Worm (Caenorhabditis elegans) whole organism, L1 larva: ENCODE results near the gene ZK112.4.

Source experiments
- C04F5.9 ChIP-seq: sonication (generic microtip); optimal IDR thresholded peaks from 2 replicates; lab custom pipeline; 2016; ENCODE audit warnings: missing genetic modification characterization, missing compliant biosample characterization
- C16A3.4 ChIP-seq: fragments of 150-350 bp; optimal IDR thresholded peaks from 2 replicates; lab custom pipeline; 2014; ENCODE audit warnings: missing biosample characterization, missing genetic modification characterization
- F16B12.6 ChIP-seq: fragments of 150-350 bp; optimal IDR thresholded peaks from 2 replicates; lab custom pipeline; 2014; ENCODE audit warnings: missing biosample characterization, missing genetic modification characterization
- Y116A8C.19 ChIP-seq: sonication (generic microtip); optimal IDR thresholded peaks from 2 replicates; lab custom pipeline; 2016; ENCODE audit warnings: missing compliant biosample characterization, missing genetic modification characterization, borderline replicate concordance
- aly-2 ChIP-seq: fragments of 150-350 bp; optimal IDR thresholded peaks from 2 replicates; lab custom pipeline; 2014; ENCODE audit warnings: missing biosample characterization, missing genetic modification characterization
- blmp-1 ChIP-seq: fragments of 150-350 bp; optimal IDR thresholded peaks from 2 replicates; lab custom pipeline; 2014; ENCODE audit warnings: missing biosample characterization, missing genetic modification characterization
- ceh-82 ChIP-seq, 3 experiments: fragments of 150-350 bp in 1 of 3; sonication (generic microtip) in 2 of 3; optimal IDR thresholded peaks; 2 replicates each; lab custom pipeline; 2014 to 2017; ENCODE audit warnings: missing biosample characterization in 3 of 3, missing genetic modification characterization in 3 of 3
- ceh-88 ChIP-seq: fragments of 200-800 bp; sonication (Bioruptor generic); IDR thresholded peaks from 2 replicates; pipeline ENCODE4 v1.3.6; 2022; ENCODE audit warnings: missing genetic modification characterization, missing compliant biosample characterization
- ceh-90 ChIP-seq: sonication (generic microtip); optimal IDR thresholded peaks from 2 replicates; lab custom pipeline; 2016; ENCODE audit warnings: missing genetic modification characterization, missing compliant biosample characterization
- dpl-1 ChIP-seq, 3 experiments: fragments of 150-350 bp in 2 of 3; sonication (generic microtip) in 1 of 3; optimal IDR thresholded peaks; 2 replicates each; lab custom pipeline; 2014 to 2017; ENCODE audit warnings: missing biosample characterization in 3 of 3, missing genetic modification characterization in 3 of 3, missing genetic modification reagents in 3 of 3
- dsc-1 ChIP-seq: sonication (generic microtip); optimal IDR thresholded peaks from 2 replicates; lab custom pipeline; 2016; ENCODE audit warnings: mild to moderate bottlenecking, missing genetic modification characterization, missing compliant biosample characterization
- efl-1 ChIP-seq, 4 experiments: fragments of 150-350 bp; optimal IDR thresholded peaks in 3 of 4; peaks in 1 of 4; 1 replicate in 1 of 4; 2 replicates in 3 of 4; lab custom pipeline; 2014; ENCODE audit warnings: missing biosample characterization in 2 of 4, missing genetic modification characterization in 2 of 4, missing genetic modification reagents in 2 of 4
- ets-5 ChIP-seq: fragments of 200-800 bp; sonication (Bioruptor generic); IDR thresholded peaks from 2 replicates; pipeline ENCODE4 v1.3.6; 2022; ENCODE audit warnings: missing genetic modification characterization, missing compliant biosample characterization
- fkh-8 ChIP-seq: sonication (generic microtip); optimal IDR thresholded peaks from 2 replicates; lab custom pipeline; 2016; ENCODE audit warnings: mild to moderate bottlenecking, missing genetic modification characterization, missing compliant biosample characterization
- fos-1 ChIP-seq: fragments of 150-350 bp; optimal IDR thresholded peaks from 2 replicates; lab custom pipeline; 2014; ENCODE audit warnings: missing biosample characterization, missing genetic modification characterization
- grh-1 ChIP-seq: fragments of 200-800 bp; sonication (Bioruptor generic); IDR thresholded peaks from 2 replicates; pipeline ENCODE4 v1.3.6; 2022; ENCODE audit warnings: missing genetic modification reagents, missing genetic modification characterization, missing compliant biosample characterization
- hlh-17 ChIP-seq: fragments of 200-800 bp; sonication (Bioruptor generic); optimal IDR thresholded peaks from 2 replicates; lab custom pipeline; 2018; ENCODE audit warnings: missing genetic modification characterization, mild to moderate bottlenecking, missing compliant biosample characterization, moderate library complexity, borderline replicate concordance
- irx-1 ChIP-seq: sonication (generic microtip); optimal IDR thresholded peaks from 2 replicates; lab custom pipeline; 2016; ENCODE audit warnings: missing genetic modification characterization, missing compliant biosample characterization
- isw-1 ChIP-seq: fragments of 200-800 bp; sonication (Bioruptor generic); IDR thresholded peaks from 2 replicates; pipeline ENCODE4 v1.3.6; 2022; ENCODE audit warnings: missing genetic modification characterization, missing compliant biosample characterization
- jun-1 ChIP-seq: fragments of 150-350 bp; optimal IDR thresholded peaks from 2 replicates; lab custom pipeline; 2014; ENCODE audit warnings: missing biosample characterization, missing genetic modification reagents, missing genetic modification characterization
- lin-13 ChIP-seq: fragments of 150-350 bp; optimal IDR thresholded peaks from 2 replicates; lab custom pipeline; 2014; ENCODE audit warnings: missing biosample characterization, missing genetic modification reagents, missing genetic modification characterization
- lin-14 ChIP-seq: fragments of 200-800 bp; sonication (Bioruptor generic); optimal IDR thresholded peaks from 2 replicates; lab custom pipeline; 2018; ENCODE audit warnings: mild to moderate bottlenecking, missing genetic modification characterization, moderate library complexity, missing compliant biosample characterization
- lin-15B ChIP-seq: fragments of 150-350 bp; sonication (generic microtip); optimal IDR thresholded peaks from 3 replicates; lab custom pipeline; 2014; ENCODE audit warnings: missing biosample characterization, missing genetic modification characterization
- lin-35 ChIP-seq, 2 experiments: fragments of 150-350 bp; optimal IDR thresholded peaks; 2 replicates each; lab custom pipeline; 2014; ENCODE audit warnings: missing biosample characterization in 2 of 2, missing genetic modification characterization in 2 of 2, missing genetic modification reagents in 2 of 2
- lin-39 ChIP-seq: fragments of 150-350 bp; optimal IDR thresholded peaks from 2 replicates; lab custom pipeline; 2014; ENCODE audit warnings: missing biosample characterization, missing genetic modification reagents, missing genetic modification characterization
- lsy-2 ChIP-seq, 2 experiments: fragments of 150-350 bp; optimal IDR thresholded peaks; 2 replicates each; lab custom pipeline; 2014; ENCODE audit warnings: missing biosample characterization in 2 of 2, missing genetic modification characterization in 2 of 2
- mab-9 ChIP-seq: fragments of 200-800 bp; sonication (Bioruptor generic); IDR thresholded peaks from 2 replicates; pipeline ENCODE4 v1.3.6; 2022; ENCODE audit warnings: missing genetic modification reagents, missing genetic modification characterization, missing compliant biosample characterization
- mdl-1 ChIP-seq, 2 experiments: fragments of 150-350 bp; optimal IDR thresholded peaks; 2 replicates each; lab custom pipeline; 2014 to 2017; ENCODE audit warnings: missing biosample characterization in 2 of 2, missing genetic modification characterization in 2 of 2, inconsistent platforms in 1 of 2
- mep-1 ChIP-seq: fragments of 150-350 bp; optimal IDR thresholded peaks from 2 replicates; lab custom pipeline; 2014; ENCODE audit warnings: missing biosample characterization, missing genetic modification characterization
- nhr-19 ChIP-seq: fragments of 200-800 bp; sonication (Bioruptor generic); conservative IDR thresholded peaks from 2 replicates; pipeline ENCODE4 v1.3.6; 2022; ENCODE audit warnings: missing genetic modification characterization, missing compliant biosample characterization
- nhr-20 ChIP-seq: sonication (generic microtip); optimal IDR thresholded peaks from 2 replicates; lab custom pipeline; 2016; ENCODE audit warnings: mild to moderate bottlenecking, missing genetic modification characterization, missing compliant biosample characterization
- nhr-47 ChIP-seq: sonication (generic microtip); optimal IDR thresholded peaks from 2 replicates; lab custom pipeline; 2016; ENCODE audit warnings: mild to moderate bottlenecking, missing genetic modification characterization, moderate library complexity, missing compliant biosample characterization
- nhr-71 ChIP-seq: sonication (generic microtip); optimal IDR thresholded peaks from 2 replicates; lab custom pipeline; 2016; ENCODE audit warnings: mild to moderate bottlenecking, missing genetic modification characterization, moderate library complexity, missing compliant biosample characterization
- nhr-84 ChIP-seq: sonication (generic microtip); optimal IDR thresholded peaks from 2 replicates; lab custom pipeline; 2017; ENCODE audit warnings: missing biosample characterization, missing genetic modification characterization
- nhr-85 ChIP-seq: sonication (generic microtip); peaks from one replicate; lab custom pipeline; 2016; ENCODE audit warnings: missing genetic modification characterization, inconsistent platforms, missing compliant biosample characterization
- nhr-90 ChIP-seq: sonication (generic microtip); optimal IDR thresholded peaks from 2 replicates; lab custom pipeline; 2016; ENCODE audit warnings: mild to moderate bottlenecking, missing genetic modification characterization, missing compliant biosample characterization; ENCODE audit not compliant: poor library complexity
- rnt-1 ChIP-seq: sonication (generic microtip); optimal IDR thresholded peaks from 2 replicates; lab custom pipeline; 2016; ENCODE audit warnings: mild to moderate bottlenecking, missing genetic modification characterization, moderate library complexity, missing compliant biosample characterization
- skn-1 ChIP-seq: fragments of 150-350 bp; optimal IDR thresholded peaks from 2 replicates; lab custom pipeline; 2014; ENCODE audit warnings: missing biosample characterization, missing genetic modification characterization
- snu-23 ChIP-seq: sonication (generic microtip); optimal IDR thresholded peaks from 2 replicates; lab custom pipeline; 2016; ENCODE audit warnings: missing genetic modification characterization, missing compliant biosample characterization
- sox-4 ChIP-seq: sonication (generic microtip); optimal IDR thresholded peaks from 2 replicates; lab custom pipeline; 2016; ENCODE audit warnings: missing genetic modification characterization, missing compliant biosample characterization
- swsn-7 ChIP-seq: sonication (generic microtip); optimal IDR thresholded peaks from 2 replicates; lab custom pipeline; 2016; ENCODE audit warnings: missing genetic modification characterization, missing compliant biosample characterization
- tbx-2 ChIP-seq: sonication (generic microtip); optimal IDR thresholded peaks from 2 replicates; lab custom pipeline; 2016; ENCODE audit warnings: missing genetic modification characterization, missing compliant biosample characterization
- unc-86 ChIP-seq: sonication (generic microtip); optimal IDR thresholded peaks from 2 replicates; lab custom pipeline; 2016; ENCODE audit warnings: missing genetic modification characterization, missing compliant biosample characterization
- xbp-1 ChIP-seq: sonication (generic microtip); optimal IDR thresholded peaks from 2 replicates; lab custom pipeline; 2016; ENCODE audit warnings: missing genetic modification characterization, missing compliant biosample characterization
- zip-4 ChIP-seq: fragments of 200-800 bp; sonication (Bioruptor generic); optimal IDR thresholded peaks from 2 replicates; lab custom pipeline; 2018; ENCODE audit warnings: mild to moderate bottlenecking, missing genetic modification characterization, moderate library complexity, missing compliant biosample characterization
- ztf-11 ChIP-seq, 2 experiments: sonication (generic microtip); optimal IDR thresholded peaks; 2 replicates each; lab custom pipeline; 2016 to 2017; ENCODE audit warnings: missing genetic modification characterization in 2 of 2, missing biosample characterization in 1 of 2, missing compliant biosample characterization in 1 of 2

Gene ZK112.4

ce11 chrIII:7772901-7773300 is 43.1 kb upstream of the ZK112.4 start, which contains the start of the genes ZK686.6 and ZK686.1:
Gene ZK686.6 (minus strand): TSS chrIII:7773001.
Gene ZK686.1 (plus strand): TSS chrIII:7773134.
- TF ChIP-seq ceh-82 (tag; optimal IDR thresholded peaks at IDR 0.05; lab: Kevin White, UChicago): no peak
- no peak for TF ChIP-seq nhr-84 (tag; lab: Kevin White, UChicago)
- TF ChIP-seq efl-1 (optimal IDR thresholded peaks at IDR 0.05; lab: Kevin White, UChicago): no peak
- TF ChIP-seq efl-1 (GFP tag; optimal IDR thresholded peaks at IDR 0.05 in 1 of 2; lab: Kevin White, UChicago): peak in 1 of 2 experiments; percentile 89
- TF ChIP-seq, all 84 proteins: peak for 1

DNA sequence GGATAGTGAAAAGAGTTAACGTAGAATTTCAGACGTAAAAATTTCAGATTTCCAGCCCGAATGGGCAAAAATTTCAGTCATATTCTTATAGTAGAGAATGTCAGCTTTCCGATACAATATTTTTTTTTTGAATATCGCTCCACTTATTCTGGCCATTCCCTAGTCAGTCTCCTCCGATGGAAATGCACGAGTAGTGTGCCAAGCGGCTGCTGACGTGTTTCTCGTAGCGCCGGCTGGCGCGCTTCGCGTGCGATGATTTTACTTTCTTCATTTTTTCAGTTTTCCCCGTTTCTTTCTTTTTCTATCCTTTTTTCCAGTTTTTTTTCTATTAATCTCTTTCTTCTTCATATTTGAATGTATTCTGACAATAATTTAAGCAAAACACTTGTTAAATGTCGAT is 41.2 kb upstream of the ZK112.4 start:
- peak; percentile 74 for TF ChIP-seq nhr-71 (tag; lab: Kevin White, UChicago)
- peak; percentile 74 for TF ChIP-seq snu-23 (GFP tag; lab: Kevin White, UChicago)
- peak; percentile 64 to 75 for TF ChIP-seq lin-35 (GFP tag; optimal IDR thresholded peaks at IDR 0.05; lab: Kevin White, UChicago)
- peak; percentile 68 for TF ChIP-seq swsn-7 (tag; lab: Kevin White, UChicago)
- peak; percentile 60 for TF ChIP-seq nhr-90
- TF ChIP-seq grh-1 (GFP tag; lab: Robert Waterston, UW): peak; percentile 61; the same call in 1 of the 2 replicates
- TF ChIP-seq mep-1: peak; percentile 67
- TF ChIP-seq lin-14 (GFP tag; lab: Kevin White, UChicago): peak; percentile 40
- TF ChIP-seq tbx-2 (tag; lab: Kevin White, UChicago): peak; percentile 65
- peak; percentile 84 for TF ChIP-seq rnt-1 (tag; lab: Kevin White, UChicago)
- TF ChIP-seq dpl-1 (GFP tag; optimal IDR thresholded peaks at IDR 0.05; lab: Kevin White, UChicago): peak; percentile 60 to 70 (median 68)
- peak; percentile 81 to 88 for TF ChIP-seq lsy-2 (tag; optimal IDR thresholded peaks at IDR 0.05; lab: Kevin White, UChicago)
- TF ChIP-seq F16B12.6 (tag; lab: Kevin White, UChicago): peak; percentile 67
- TF ChIP-seq lin-39: peak; percentile 35
- peak; percentile 14 for TF ChIP-seq jun-1 (tag; lab: Kevin White, UChicago)
- peak; percentile 11 for TF ChIP-seq fkh-8 (tag; lab: Kevin White, UChicago)
- TF ChIP-seq mdl-1 (tag; optimal IDR thresholded peaks at IDR 0.05; lab: Kevin White, UChicago): peak in 1 of 2 experiments; percentile 25
- TF ChIP-seq C16A3.4 (tag; lab: Kevin White, UChicago): peak; percentile 69
- TF ChIP-seq nhr-47: peak; percentile 72
- TF ChIP-seq isw-1 (GFP tag; lab: Robert Waterston, UW): peak; percentile 57
- TF ChIP-seq skn-1 (tag; lab: Kevin White, UChicago): peak; percentile 54
- 0 out of 2 replicates have a peak, but pooled peaks have one; percentile 39 for TF ChIP-seq ceh-88 (GFP tag; lab: Robert Waterston, UW)
- TF ChIP-seq nhr-20 (tag; lab: Kevin White, UChicago): peak; percentile 60
- TF ChIP-seq ceh-82 (tag; optimal IDR thresholded peaks at IDR 0.05; lab: Kevin White, UChicago): peak; percentile 56 to 60 (median 56)
- peak; percentile 35 for TF ChIP-seq unc-86 (tag; lab: Kevin White, UChicago)
- TF ChIP-seq nhr-85: peak; percentile 76
- TF ChIP-seq mab-9 (GFP tag; lab: Robert Waterston, UW): peak; percentile 48; the same call in 1 of the 2 replicates
- peak; percentile 54 for TF ChIP-seq lin-15B (tag; lab: Kevin White, UChicago)
- peak; percentile 83 for TF ChIP-seq nhr-19 (GFP tag; lab: Robert Waterston, UW)
- peak; percentile 9 for TF ChIP-seq irx-1 (tag; lab: Kevin White, UChicago)
- TF ChIP-seq xbp-1: peak; percentile 68
- TF ChIP-seq dsc-1: peak; percentile 54
- peak; percentile 85 for TF ChIP-seq blmp-1
- TF ChIP-seq ztf-11 (tag; optimal IDR thresholded peaks at IDR 0.05; lab: Kevin White, UChicago): peak in 1 of 2 experiments; percentile 32
- peak; percentile 65 to 72 for TF ChIP-seq efl-1 (optimal IDR thresholded peaks at IDR 0.05; lab: Kevin White, UChicago)
- peak; percentile 63 to 97 for TF ChIP-seq efl-1 (GFP tag; optimal IDR thresholded peaks at IDR 0.05 in 1 of 2; lab: Kevin White, UChicago)
- TF ChIP-seq, all 84 proteins: peak for 35; not testable (repeated sequence) for 49

- no peak for TF ChIP-seq zip-4 (GFP tag; lab: Kevin White, UChicago)
- no peak for TF ChIP-seq unc-86 (tag; lab: Kevin White, UChicago)
- no peak for TF ChIP-seq C04F5.9
- TF ChIP-seq blmp-1: peak; percentile 11
- no peak for TF ChIP-seq ceh-88 (GFP tag; lab: Robert Waterston, UW)
- TF ChIP-seq dpl-1 (GFP tag; optimal IDR thresholded peaks at IDR 0.05; lab: Kevin White, UChicago): peak; percentile 10 to 48 (median 17)
- no peak for TF ChIP-seq swsn-7 (tag; lab: Kevin White, UChicago)
- no peak for TF ChIP-seq ceh-90
- peak in 1 of 3 experiments; percentile 51 for TF ChIP-seq ceh-82 (tag; optimal IDR thresholded peaks at IDR 0.05; lab: Kevin White, UChicago)
- no peak for TF ChIP-seq fos-1 (tag; lab: Kevin White, UChicago)
- no peak for TF ChIP-seq sox-4 (tag; lab: Kevin White, UChicago)
- peak in 1 of 2 experiments; percentile 15 for TF ChIP-seq mdl-1 (tag; optimal IDR thresholded peaks at IDR 0.05; lab: Kevin White, UChicago)
- no peak for TF ChIP-seq lin-13 (GFP tag; lab: Kevin White, UChicago)
- no peak for TF ChIP-seq aly-2
- TF ChIP-seq ets-5 (GFP tag; lab: Robert Waterston, UW): no peak
- peak; percentile 42 to 43 for TF ChIP-seq efl-1 (optimal IDR thresholded peaks at IDR 0.05; lab: Kevin White, UChicago)
- TF ChIP-seq efl-1 (GFP tag; optimal IDR thresholded peaks at IDR 0.05 in 1 of 2; lab: Kevin White, UChicago): peak; percentile 48 to 93
- TF ChIP-seq irx-1 (tag; lab: Kevin White, UChicago): no peak
- peak; percentile 35 for TF ChIP-seq snu-23 (GFP tag; lab: Kevin White, UChicago)
- no peak for TF ChIP-seq Y116A8C.19
- TF ChIP-seq hlh-17 (GFP tag; lab: Kevin White, UChicago): no peak
- peak; percentile 58 to 59 for TF ChIP-seq lin-35 (GFP tag; optimal IDR thresholded peaks at IDR 0.05; lab: Kevin White, UChicago)
Measured at ce11 chrIII:7769965-7770364, 40.2 kb upstream of the ZK112.4 start, which contains the start of gene snu-23. Gene snu-23 (minus strand): TSS chrIII:7770120.
